Worm (Caenorhabditis elegans) whole organism, early embryonic: ENCODE data around the gene Y48A6B.8.

Experiments used
- B0310.2 ChIP-seq: sonication (generic microtip); optimal IDR thresholded peaks from 2 replicates; lab custom pipeline; 2016; ENCODE audit warnings: mild to moderate bottlenecking, missing genetic modification characterization, missing compliant biosample characterization
- F13C5.2 ChIP-seq: sonication (generic microtip); optimal IDR thresholded peaks from 2 replicates; lab custom pipeline; 2017; ENCODE audit warnings: mild to moderate bottlenecking, missing genetic modification characterization, inconsistent platforms, missing compliant biosample characterization
- aly-1 ChIP-seq: sonication (generic microtip); optimal IDR thresholded peaks from 2 replicates; lab custom pipeline; 2016; ENCODE audit warnings: missing genetic modification characterization, missing compliant biosample characterization
- ama-1 ChIP-seq: fragments of 150-350 bp; optimal IDR thresholded peaks from 2 replicates; lab custom pipeline; 2014
- ceh-13 ChIP-seq: fragments of 200-800 bp; sonication (Bioruptor generic); optimal IDR thresholded peaks from 2 replicates; lab custom pipeline; 2018; ENCODE audit warnings: mild to moderate bottlenecking, missing genetic modification characterization, missing compliant biosample characterization
- ceh-36 ChIP-seq: sonication (generic microtip); optimal IDR thresholded peaks from 2 replicates; lab custom pipeline; 2016; ENCODE audit warnings: missing genetic modification characterization, inconsistent platforms, missing compliant biosample characterization
- ets-7 ChIP-seq: sonication (generic microtip); optimal IDR thresholded peaks from 2 replicates; lab custom pipeline; 2016; ENCODE audit warnings: missing genotype, missing genetic modification characterization, missing compliant biosample characterization
- flt-1 ChIP-seq: fragments of 200-800 bp; sonication (Bioruptor generic); IDR thresholded peaks from 2 replicates; pipeline ENCODE4 v1.3.6; 2022; ENCODE audit warnings: missing genetic modification characterization, missing compliant biosample characterization
- hmbx-1 ChIP-seq: sonication (generic microtip); optimal IDR thresholded peaks from 2 replicates; lab custom pipeline; 2016; ENCODE audit warnings: mild to moderate bottlenecking, missing genetic modification characterization, missing compliant biosample characterization
- hmg-4 ChIP-seq: fragments of 200-800 bp; sonication (Bioruptor generic); optimal IDR thresholded peaks from 2 replicates; lab custom pipeline; 2018; ENCODE audit warnings: mild to moderate bottlenecking, missing genetic modification characterization, missing compliant biosample characterization
- hnd-1 ChIP-seq: sonication (generic microtip); optimal IDR thresholded peaks from 2 replicates; lab custom pipeline; 2016; ENCODE audit warnings: missing genetic modification characterization, missing compliant biosample characterization
- pes-1 ChIP-seq: fragments of 200-800 bp; sonication (Bioruptor generic); IDR thresholded peaks from 2 replicates; pipeline ENCODE4 v1.3.6; 2022; ENCODE audit warnings: missing genetic modification reagents, missing genetic modification characterization, missing compliant biosample characterization
- scrt-1 ChIP-seq: fragments of 200-800 bp; sonication (Bioruptor generic); IDR thresholded peaks from 2 replicates; pipeline ENCODE4 v1.3.6; 2022; ENCODE audit warnings: missing genetic modification characterization, missing compliant biosample characterization
- sea-1 ChIP-seq: fragments of 200-800 bp; sonication (Bioruptor generic); conservative IDR thresholded peaks from 2 replicates; pipeline ENCODE4 v1.3.6; 2022; ENCODE audit warnings: missing genetic modification characterization, missing compliant biosample characterization
- tbx-11 ChIP-seq: fragments of 200-800 bp; sonication (Bioruptor generic); IDR thresholded peaks from 2 replicates; pipeline ENCODE4 v1.3.6; 2022; ENCODE audit warnings: missing genetic modification characterization, missing compliant biosample characterization
- tbx-37 ChIP-seq: fragments of 200-800 bp; sonication (Bioruptor generic); conservative IDR thresholded peaks from 2 replicates; pipeline ENCODE4 v1.3.6; 2022; ENCODE audit warnings: missing genetic modification reagents, missing genetic modification characterization, missing compliant biosample characterization
- tra-4 ChIP-seq: sonication (generic microtip); optimal IDR thresholded peaks from 2 replicates; lab custom pipeline; 2017; ENCODE audit warnings: missing genetic modification characterization, missing compliant biosample characterization

Gene Y48A6B.8

ce11 chrIII:11050658-11051118 is 21.5 kb upstream of the Y48A6B.8 start:
- TF ChIP-seq B0310.2 (tag; lab: Kevin White, UChicago) (no peak), tbx-11 (GFP tag; lab: Robert Waterston, UW) (no peak), flt-1 (no peak), hmg-4 (GFP tag; lab: Kevin White, UChicago) (no peak), tra-4 (no peak), ama-1 (no peak), hmbx-1 (no peak), scrt-1 (GFP tag; lab: Robert Waterston, UW) (no peak), hnd-1 (tag; lab: Kevin White, UChicago) (no peak), ceh-13 (GFP tag; lab: Kevin White, UChicago) (no peak)

ce11 chrIII:11046549-11046948 is 17.3 kb upstream of the Y48A6B.8 start:
- no peak for TF ChIP-seq F13C5.2
- no peak for TF ChIP-seq tbx-37 (GFP tag; lab: Robert Waterston, UW)
- no peak for TF ChIP-seq sea-1 (GFP tag; lab: Robert Waterston, UW)
- TF ChIP-seq hmbx-1, result no peak
- TF ChIP-seq aly-1 (tag; lab: Kevin White, UChicago), result no peak
- TF ChIP-seq tbx-11 (GFP tag; lab: Robert Waterston, UW), result no peak
- no peak for TF ChIP-seq tra-4
- no peak for TF ChIP-seq ets-7 (tag; lab: Kevin White, UChicago)
- TF ChIP-seq hmg-4 (GFP tag; lab: Kevin White, UChicago), result no peak
- TF ChIP-seq scrt-1 (GFP tag; lab: Robert Waterston, UW), result no peak
- TF ChIP-seq hnd-1 (tag; lab: Kevin White, UChicago), result no peak
- TF ChIP-seq ceh-13 (GFP tag; lab: Kevin White, UChicago), result no peak
- TF ChIP-seq flt-1, result no peak
- TF ChIP-seq ceh-36, result no peak
- no peak for TF ChIP-seq ama-1
- TF ChIP-seq B0310.2 (tag; lab: Kevin White, UChicago), result no peak
- no peak for TF ChIP-seq pes-1 (GFP tag; lab: Robert Waterston, UW)

ce11 chrIII:11045196-11045595 is 16.0 kb upstream of the Y48A6B.8 start:
- no peak for TF ChIP-seq ceh-36

ce11 chrIII:11040606-11041005 is 11.4 kb upstream of the Y48A6B.8 start:
- TF ChIP-seq ceh-36, result no peak
- TF ChIP-seq F13C5.2, result no peak
- TF ChIP-seq flt-1, result no peak
- TF ChIP-seq aly-1 (tag; lab: Kevin White, UChicago), result no peak
- no peak for TF ChIP-seq sea-1 (GFP tag; lab: Robert Waterston, UW)
- TF ChIP-seq pes-1 (GFP tag; lab: Robert Waterston, UW), result no peak
- no peak for TF ChIP-seq hmbx-1
- no peak for TF ChIP-seq hmg-4 (GFP tag; lab: Kevin White, UChicago)
- no peak for TF ChIP-seq scrt-1 (GFP tag; lab: Robert Waterston, UW)
- no peak for TF ChIP-seq ama-1
- no peak for TF ChIP-seq tra-4
- TF ChIP-seq tbx-37 (GFP tag; lab: Robert Waterston, UW), result no peak

ce11 chrIII:11039250-11039649 is 10.0 kb upstream of the Y48A6B.8 start:
- no peak for TF ChIP-seq pes-1 (GFP tag; lab: Robert Waterston, UW)
- TF ChIP-seq hnd-1 (tag; lab: Kevin White, UChicago), result no peak
- no peak for TF ChIP-seq ceh-36
- TF ChIP-seq scrt-1 (GFP tag; lab: Robert Waterston, UW), result no peak
- TF ChIP-seq tbx-11 (GFP tag; lab: Robert Waterston, UW), result no peak
- no peak for TF ChIP-seq tra-4
- no peak for TF ChIP-seq F13C5.2

- no peak for TF ChIP-seq hmg-4 (GFP tag; lab: Kevin White, UChicago)
- no peak for TF ChIP-seq tbx-11 (GFP tag; lab: Robert Waterston, UW)
- no peak for TF ChIP-seq tra-4
- TF ChIP-seq hmbx-1, result no peak
- TF ChIP-seq sea-1 (GFP tag; lab: Robert Waterston, UW), result no peak
- TF ChIP-seq scrt-1 (GFP tag; lab: Robert Waterston, UW), result no peak
- no peak for TF ChIP-seq hnd-1 (tag; lab: Kevin White, UChicago)
- TF ChIP-seq ceh-13 (GFP tag; lab: Kevin White, UChicago), result no peak
- no peak for TF ChIP-seq flt-1
- TF ChIP-seq ceh-36, result no peak
- no peak for TF ChIP-seq ama-1
- TF ChIP-seq B0310.2 (tag; lab: Kevin White, UChicago), result no peak
- no peak for TF ChIP-seq aly-1 (tag; lab: Kevin White, UChicago)
- no peak for TF ChIP-seq ets-7 (tag; lab: Kevin White, UChicago)
- TF ChIP-seq tbx-37 (GFP tag; lab: Robert Waterston, UW), result no peak
- no peak for TF ChIP-seq F13C5.2
- no peak for TF ChIP-seq pes-1 (GFP tag; lab: Robert Waterston, UW)
Measured at ce11 chrIII:11036640-11037039, 7.4 kb upstream of the Y48A6B.8 start, which contains the start of gene spat-2. Gene spat-2, plus strand, starts transcription at chrIII:11036940.

ce11 chrIII:11036132-11036531 is 6.9 kb upstream of the Y48A6B.8 start:
- TF ChIP-seq ceh-13 (GFP tag; lab: Kevin White, UChicago) (no peak), flt-1 (0 out of 2 replicates have a peak, but pooled peaks have one; percentile 7), F13C5.2 (peak; percentile 67), tbx-11 (GFP tag; lab: Robert Waterston, UW) (no peak)

- no peak for TF ChIP-seq tbx-37 (GFP tag; lab: Robert Waterston, UW)
- TF ChIP-seq sea-1 (GFP tag; lab: Robert Waterston, UW), result no peak
- no peak for TF ChIP-seq hmg-4 (GFP tag; lab: Kevin White, UChicago)
- no peak for TF ChIP-seq F13C5.2
- no peak for TF ChIP-seq hmbx-1
- no peak for TF ChIP-seq flt-1
- no peak for TF ChIP-seq pes-1 (GFP tag; lab: Robert Waterston, UW)
- no peak for TF ChIP-seq B0310.2 (tag; lab: Kevin White, UChicago)
- no peak for TF ChIP-seq scrt-1 (GFP tag; lab: Robert Waterston, UW)
- TF ChIP-seq tra-4, result no peak
- no peak for TF ChIP-seq ama-1
- no peak for TF ChIP-seq ets-7 (tag; lab: Kevin White, UChicago)
- TF ChIP-seq ceh-13 (GFP tag; lab: Kevin White, UChicago), result no peak
- TF ChIP-seq ceh-36, result no peak
- no peak for TF ChIP-seq aly-1 (tag; lab: Kevin White, UChicago)
- TF ChIP-seq tbx-11 (GFP tag; lab: Robert Waterston, UW), result no peak
- no peak for TF ChIP-seq hnd-1 (tag; lab: Kevin White, UChicago)
Measured at ce11 chrIII:11032872-11033271, 3.6 kb upstream of the Y48A6B.8 start, which contains the start of gene Y48A6B.9. Gene Y48A6B.9, plus strand, starts transcription at chrIII:11033172.
